Fruit fly (Drosophila melanogaster) whole organism, larva: Measurements from ENCODE around the gene MsrA.

ENCODE experiments used
- noc ChIP-seq: fragments of 200-800 bp; sonication (Bioruptor generic); optimal IDR thresholded peaks from 3 replicates; lab custom pipeline; 2019; ENCODE audit warnings: missing biosample characterization, mild to moderate bottlenecking, missing genetic modification characterization, moderate library complexity

The MsrA gene

DNA sequence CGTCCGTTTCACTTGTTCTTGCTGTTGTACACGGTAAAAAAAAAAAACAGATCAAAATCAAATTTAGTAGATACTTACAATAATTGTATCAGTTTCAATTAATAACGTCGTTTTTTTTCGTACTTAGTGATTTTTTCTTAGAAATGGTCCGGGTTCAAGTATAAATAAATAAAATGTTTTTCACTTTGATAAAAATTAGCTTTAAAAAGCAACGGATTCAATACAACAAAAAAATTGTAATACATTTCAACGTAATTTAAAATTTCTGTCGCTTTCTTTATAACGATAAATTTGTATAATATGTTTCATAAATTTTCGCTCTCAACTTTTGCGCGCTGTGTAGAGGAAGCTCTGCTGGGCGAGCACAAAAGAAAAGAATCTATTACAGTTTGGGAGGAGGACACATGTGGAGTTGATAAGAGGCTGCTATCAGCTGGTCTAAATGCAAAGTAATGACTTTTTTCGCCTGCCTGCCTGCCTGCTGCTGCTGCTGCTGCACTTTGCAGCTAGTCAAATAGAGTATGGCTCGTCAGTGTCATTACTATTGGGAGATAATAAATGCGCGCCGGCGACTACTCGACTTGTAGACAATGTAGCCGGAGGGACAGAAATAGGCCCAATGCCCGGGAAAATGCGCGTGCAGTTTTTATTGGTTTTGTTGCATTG lies 27.2 kb downstream of the MsrA start:
- TF ChIP-seq noc (tag; lab: Kevin White, UChicago) = peak; percentile 80

DNA sequence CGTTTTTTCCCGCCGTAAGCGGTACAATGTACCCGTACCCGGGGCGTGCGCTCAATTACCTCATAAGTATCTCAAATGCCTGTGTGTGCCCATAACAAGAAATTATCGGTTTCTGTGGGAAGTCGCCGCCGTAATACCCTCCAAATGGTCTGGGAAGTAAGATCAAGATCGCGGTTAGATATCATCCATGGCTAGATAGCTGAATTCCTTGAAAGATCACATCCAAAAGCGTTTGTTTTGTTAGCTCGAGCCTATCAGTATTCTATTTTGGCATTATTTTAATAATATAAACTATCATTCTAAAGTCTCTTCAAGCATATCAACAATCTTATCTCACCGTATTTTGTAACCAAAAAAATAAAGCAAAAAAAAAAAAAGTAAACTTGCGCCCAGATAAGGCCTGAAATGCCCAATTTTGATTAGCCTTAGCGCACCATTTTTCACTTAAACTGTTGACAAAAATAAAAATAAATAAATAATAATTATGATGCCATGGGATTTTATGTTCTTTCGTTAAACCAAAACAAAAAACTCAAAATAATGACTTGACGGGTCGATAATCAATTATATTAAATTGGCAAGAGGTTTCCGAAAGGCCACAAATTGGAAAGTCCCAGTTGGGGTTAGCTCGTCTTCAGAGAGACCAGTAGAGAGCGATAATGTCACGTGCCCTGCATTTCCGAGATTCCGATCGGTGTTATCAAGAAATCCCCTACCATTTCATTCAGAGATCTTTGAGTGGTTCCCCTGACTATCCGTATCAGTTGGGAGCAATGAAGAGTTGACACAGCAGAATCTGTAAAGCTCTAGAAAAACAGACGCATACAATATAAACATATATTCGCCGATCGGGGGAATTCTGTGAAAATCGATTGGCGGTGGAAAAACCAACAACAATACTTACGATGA lies 28.0 kb downstream of the MsrA start:
- TF ChIP-seq noc (tag; lab: Kevin White, UChicago) = peak; percentile 20

DNA sequence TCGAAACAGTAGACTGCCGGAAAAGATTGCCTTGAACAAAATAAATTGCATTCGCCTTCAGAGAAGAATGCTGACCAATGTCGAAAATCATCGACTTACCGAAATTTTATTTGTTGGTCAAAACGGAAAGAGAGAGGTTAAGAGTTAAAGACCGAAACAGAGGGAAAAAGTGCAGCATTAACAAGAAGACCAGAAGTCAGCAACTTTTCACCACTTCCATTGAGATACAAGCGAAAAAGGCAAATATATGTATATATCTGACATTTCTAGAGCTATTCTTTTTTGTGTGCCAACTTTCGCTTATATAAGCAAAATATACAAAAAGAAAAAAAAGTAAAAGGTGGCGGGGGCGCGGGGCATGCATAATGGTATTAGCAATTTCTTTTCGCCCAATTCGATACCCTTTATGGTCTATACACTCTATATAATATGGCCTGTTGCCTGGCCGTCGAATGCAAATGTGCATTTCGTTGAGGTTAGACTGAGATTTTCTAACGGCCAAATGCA lies 29.1 kb downstream of the MsrA start:
- TF ChIP-seq noc (tag; lab: Kevin White, UChicago) = no peak

DNA sequence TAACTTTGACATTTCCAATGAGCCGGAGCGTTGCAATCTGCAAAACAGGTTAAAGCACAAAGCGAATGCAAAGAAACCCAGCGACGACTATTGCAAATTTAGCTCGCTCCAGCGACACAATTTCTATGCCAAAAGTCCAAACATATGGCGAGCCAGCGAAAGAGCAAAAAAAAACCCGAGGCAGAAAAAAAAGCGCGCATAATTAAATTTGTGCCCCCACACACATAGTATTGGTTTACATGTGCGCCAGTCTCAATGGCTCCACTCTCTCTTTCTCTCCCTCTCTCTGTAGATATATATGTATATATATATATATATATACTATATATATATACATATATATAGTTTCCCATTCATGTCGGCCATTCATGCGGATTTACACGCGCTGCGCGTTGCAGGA lies 29.8 kb downstream of the MsrA start:
- no peak for TF ChIP-seq noc (tag; lab: Kevin White, UChicago)

DNA sequence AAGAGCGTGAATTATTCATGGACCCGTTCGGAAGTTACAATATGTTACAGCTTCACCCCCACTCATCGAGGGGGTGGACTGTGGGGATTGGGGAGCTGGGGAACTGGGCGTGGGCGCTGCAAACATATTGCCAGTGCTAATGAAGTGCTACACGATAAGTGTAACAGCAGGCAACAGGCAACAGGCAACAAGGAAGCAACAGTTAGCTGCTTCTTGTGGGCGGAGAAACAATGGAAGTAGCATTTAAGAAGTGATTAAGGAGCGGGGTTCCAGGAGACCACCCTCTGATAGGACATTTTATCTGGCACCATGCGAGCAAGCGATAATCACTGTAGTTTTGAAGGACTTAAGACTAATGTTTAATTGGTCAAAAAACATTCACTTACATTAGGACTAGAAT lies 30.4 kb downstream of the MsrA start:
- no peak for TF ChIP-seq noc (tag; lab: Kevin White, UChicago)

DNA sequence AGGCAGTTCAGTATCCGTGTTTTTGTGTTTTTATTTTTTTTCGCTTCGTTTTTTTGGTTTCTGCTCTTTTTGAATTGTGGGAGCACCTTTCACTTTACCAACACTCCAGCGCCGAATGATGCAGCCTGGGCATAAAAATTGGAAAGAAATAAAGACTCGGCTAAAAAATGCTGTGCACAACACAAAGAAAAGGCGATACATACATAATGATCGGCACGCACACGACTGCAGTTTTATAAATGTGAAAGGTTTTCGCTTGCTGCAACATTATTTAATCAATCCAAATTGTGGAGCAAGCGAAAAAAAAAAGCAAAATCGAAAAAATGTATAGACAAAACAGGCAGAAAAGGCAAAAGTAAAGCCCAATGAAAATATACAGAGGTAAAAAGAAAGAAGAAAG lies 32.2 kb downstream of the MsrA start:
- TF ChIP-seq noc (tag; lab: Kevin White, UChicago) = no peak

DNA sequence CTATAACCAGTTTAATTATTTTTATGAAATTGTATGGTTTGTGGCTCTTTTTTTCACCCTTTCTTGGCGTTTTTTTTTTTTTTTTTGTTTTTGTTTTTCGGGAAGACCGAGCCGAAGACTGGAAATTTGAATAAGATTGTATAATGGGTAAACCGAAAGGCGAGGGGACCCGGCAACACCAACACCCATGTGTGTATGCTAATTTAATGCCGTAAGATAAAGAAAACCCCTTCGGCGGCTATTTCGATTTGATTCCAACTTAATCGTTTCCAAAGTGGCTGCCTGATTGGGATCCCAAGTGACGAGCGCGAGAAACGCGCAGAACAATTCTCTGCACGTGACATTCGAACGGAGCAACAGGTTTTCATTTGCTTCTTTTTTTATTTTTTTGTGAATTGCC lies 32.6 kb downstream of the MsrA start:
- no peak for TF ChIP-seq noc (tag; lab: Kevin White, UChicago)

DNA sequence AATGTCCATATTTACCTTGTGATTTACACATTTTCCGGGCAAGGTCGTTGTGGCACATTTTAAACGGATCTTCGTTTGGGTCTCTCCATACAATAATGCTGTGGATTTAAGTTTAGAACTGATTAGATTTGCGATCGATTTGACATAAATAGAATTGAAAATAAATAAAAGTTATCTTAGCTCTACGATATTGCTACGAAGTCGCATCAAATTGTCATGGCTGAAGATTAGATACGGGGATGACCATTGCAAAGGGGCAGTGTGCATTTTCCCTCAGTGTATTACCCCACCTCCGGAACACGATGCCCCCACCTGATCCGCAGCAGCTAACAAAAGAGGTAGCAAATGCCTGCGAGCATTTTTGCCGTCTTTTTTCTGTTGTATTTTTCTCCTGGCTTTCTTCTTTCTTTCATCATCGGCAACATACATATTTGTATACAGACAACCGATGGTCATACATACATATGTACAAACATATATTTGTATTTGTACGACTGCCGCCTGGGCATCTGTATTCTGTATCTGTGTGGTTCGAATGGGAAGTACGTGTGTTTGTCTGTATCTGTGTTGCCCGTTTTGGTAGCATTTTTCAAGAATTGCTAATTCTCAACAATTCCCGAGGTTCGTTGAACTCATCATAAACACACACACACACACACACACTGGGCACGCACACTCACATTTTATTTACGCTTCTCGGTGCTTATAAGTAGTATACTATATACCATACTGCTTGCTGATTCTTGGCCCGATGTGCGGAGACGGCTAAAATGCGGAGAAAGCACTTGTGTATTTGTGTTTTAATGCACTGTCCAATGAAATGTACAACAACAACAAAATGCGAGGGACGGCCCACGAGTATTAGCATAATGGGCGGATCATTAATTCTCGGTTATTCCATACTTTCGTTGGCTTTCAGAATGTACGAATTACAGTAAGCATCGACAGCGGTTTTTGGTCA lies 33.9 kb downstream of the MsrA start:
- no peak for TF ChIP-seq noc (tag; lab: Kevin White, UChicago)

DNA sequence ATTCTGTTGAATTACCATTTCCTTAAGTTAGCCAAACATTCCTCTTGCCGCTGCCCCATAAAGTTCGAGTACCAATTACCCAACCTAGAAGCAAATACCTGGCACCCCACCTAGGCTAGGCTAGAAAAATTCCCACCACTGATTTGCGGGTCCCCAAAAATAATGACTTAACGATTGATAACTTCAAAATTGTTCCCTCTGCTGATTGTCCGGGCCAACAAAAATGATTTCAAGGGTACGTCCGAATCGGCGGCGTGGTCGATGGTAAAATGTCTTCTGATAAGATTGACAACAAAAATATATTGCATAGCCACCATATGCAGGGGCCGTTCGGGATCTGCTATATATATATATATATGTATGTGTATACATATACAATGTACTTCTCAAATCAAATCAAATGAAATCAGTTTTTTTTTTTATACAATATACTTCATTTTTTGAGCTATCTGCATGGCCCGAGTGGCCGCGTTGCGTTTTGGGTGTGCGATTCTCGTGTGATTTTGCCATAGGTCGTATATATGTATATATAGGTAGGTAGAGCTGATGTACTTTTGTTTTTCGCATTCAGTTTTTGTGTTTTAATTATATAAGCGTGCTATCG lies 36.4 kb downstream of the MsrA start:
- TF ChIP-seq noc (tag; lab: Kevin White, UChicago) = no peak

DNA sequence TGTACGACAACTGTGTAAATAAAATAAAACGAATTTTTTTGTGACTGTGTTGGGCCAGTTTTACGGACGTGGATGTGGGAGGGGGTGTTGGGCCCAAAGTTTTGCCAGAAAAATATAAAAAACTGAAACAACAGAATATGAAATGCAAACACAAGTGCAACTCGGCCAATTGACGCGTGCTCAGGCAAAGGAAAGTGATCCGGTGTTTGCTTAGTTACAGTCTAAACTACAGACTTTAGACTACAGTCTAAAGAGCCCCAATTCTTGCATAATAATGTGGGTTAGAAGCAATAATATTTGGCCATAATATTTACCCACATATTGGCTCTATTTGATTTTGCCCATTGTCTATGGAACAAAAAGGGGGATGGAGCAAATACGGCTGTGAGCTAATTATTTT lies 38.0 kb downstream of the MsrA start:
- peak; percentile 9 for TF ChIP-seq noc (tag; lab: Kevin White, UChicago)

DNA sequence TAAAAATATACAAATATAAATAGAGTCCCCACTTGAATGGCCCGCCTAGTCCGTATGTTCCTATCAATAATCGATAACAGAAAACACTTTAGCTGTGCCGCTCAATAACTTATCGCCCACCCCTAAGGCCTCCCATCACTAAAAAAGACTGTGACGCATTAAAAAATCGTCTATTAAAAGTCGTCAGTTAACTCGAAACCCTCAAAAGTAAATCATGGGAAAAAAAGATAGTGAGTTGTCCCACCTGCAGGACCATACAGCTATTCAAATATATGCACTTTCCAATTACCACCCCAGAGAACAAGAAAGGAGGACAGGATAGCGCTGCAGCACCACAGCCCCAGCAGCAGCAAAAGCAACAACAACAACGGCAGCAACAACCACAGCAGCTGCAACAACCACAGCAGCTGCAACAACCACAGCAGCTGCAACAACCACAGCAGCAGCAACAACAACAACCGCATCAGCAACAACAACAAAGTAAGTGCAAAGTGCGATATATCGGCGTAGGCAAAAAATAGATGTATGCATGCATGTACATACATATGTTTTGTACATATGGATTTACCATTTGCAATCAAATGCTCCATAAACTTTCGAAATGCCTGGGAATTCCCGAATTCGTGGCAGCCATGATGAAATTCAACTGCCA lies 43.3 kb downstream of the MsrA start, which contains the start of gene AGO2:
AGO2 (plus strand) TSS at position 121 of the 652 bp plus-strand sequence.
- TF ChIP-seq noc (tag; lab: Kevin White, UChicago) = no peak

DNA sequence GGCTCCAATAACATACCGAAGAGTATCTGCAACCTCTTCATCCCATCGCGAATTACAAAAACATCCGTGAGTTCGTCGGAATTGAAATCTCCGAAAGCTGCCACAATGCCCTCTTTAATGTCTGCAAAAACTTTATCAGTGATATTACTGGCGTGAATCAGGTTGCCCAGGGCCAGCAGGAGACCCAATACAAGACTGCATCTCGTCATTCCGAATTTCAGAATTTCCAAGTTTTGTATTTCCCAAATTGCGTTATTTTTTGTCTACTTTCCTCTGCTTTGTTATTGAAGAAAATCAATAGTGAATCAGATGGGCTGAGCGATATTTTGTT lies 51.8 kb downstream of the MsrA start:
- no peak for TF ChIP-seq noc (tag; lab: Kevin White, UChicago)
